Fruit fly (Drosophila melanogaster) whole organism, wandering third instar larva: ENCODE measurements around the gene Or85f.

Source experiments
- Jra ChIP-seq: sonication (Bioruptor generic); optimal IDR thresholded peaks from 2 replicates; lab custom pipeline; 2016; ENCODE audit warnings: missing biosample characterization, missing genetic modification characterization
- Rel ChIP-seq, 2 experiments: fragments of 200-800 bp; sonication (Bioruptor generic) in 1 of 2; optimal IDR thresholded peaks; 2 replicates in 1 of 2; 3 replicates in 1 of 2; lab custom pipeline; 2016 to 2019; ENCODE audit warnings: mild to moderate bottlenecking in 2 of 2, missing biosample characterization in 2 of 2, missing genetic modification characterization in 2 of 2, moderate library complexity in 1 of 2
- br ChIP-seq: fragments of 200-800 bp; sonication (Bioruptor generic); optimal IDR thresholded peaks from 2 replicates; lab custom pipeline; 2016; ENCODE audit warnings: missing biosample characterization, missing genetic modification characterization
- dsf ChIP-seq: sonication (Bioruptor generic); optimal IDR thresholded peaks from 2 replicates; lab custom pipeline; 2016; ENCODE audit warnings: missing biosample characterization, missing genetic modification characterization, borderline replicate concordance
- pan ChIP-seq: fragments of >200 bp; optimal IDR thresholded peaks from 2 replicates; lab custom pipeline; 2017
- usp ChIP-seq: fragments of >200 bp; optimal IDR thresholded peaks from 2 replicates; lab custom pipeline; 2017; ENCODE audit warnings: missing biosample characterization, missing genetic modification characterization

DNA sequence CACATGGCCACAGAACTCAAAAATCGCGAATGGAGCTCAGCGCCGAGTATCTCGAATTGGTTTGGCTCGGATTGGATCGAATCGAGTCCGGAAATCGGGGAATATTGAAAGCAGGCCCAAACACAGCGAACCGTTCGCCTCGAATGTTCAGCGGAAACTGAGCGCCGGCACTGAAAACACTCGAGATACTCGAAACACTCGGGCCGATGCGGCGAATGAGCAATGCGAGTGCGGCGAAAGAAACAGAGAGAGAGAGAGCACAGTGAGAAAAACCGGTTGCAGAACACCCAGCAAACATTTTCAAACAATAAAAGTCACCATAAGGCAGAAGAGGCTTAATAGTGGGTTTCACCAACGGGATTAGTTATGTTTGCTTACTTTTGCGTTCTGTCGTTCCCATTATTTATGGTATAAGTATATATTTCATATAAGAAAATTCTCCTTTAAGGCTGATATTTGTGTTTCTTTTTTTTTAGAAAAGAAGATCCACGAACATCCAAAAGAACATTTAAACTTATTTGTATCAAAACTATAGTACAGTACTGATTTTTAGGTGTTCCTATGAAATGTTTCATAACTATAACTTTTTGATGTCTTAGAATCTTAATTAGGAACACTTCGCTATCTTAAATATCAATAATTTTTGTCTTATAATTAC lies 3.5 kb upstream of the Or85f start, which contains the start of gene FER:
- TF ChIP-seq Jra (GFP tag; lab: Kevin White, UChicago): no peak
- TF ChIP-seq usp (GFP tag; lab: Kevin White, UChicago): no peak
- TF ChIP-seq pan (lab: Kevin White, UChicago): no peak
- TF ChIP-seq dsf: no peak
- peak; percentile 7 for TF ChIP-seq br (GFP tag; lab: Kevin White, UChicago)
- TF ChIP-seq Rel (GFP tag; optimal IDR thresholded peaks at IDR 0.05; lab: Kevin White, UChicago): no peak
- peak; percentile 86 for TF ChIP-seq Rel (tag; optimal IDR thresholded peaks at IDR 0.05; lab: Kevin White, UChicago)
